Worm (Caenorhabditis elegans) whole organism, young adult: ENCODE data around the gene unc-22.
A peak's percentile ranks its signal among the peaks of the same experiment; 100 is the strongest.

ENCODE experiments used
- B0336.3 ChIP-seq: fragments of 200-800 bp; sonication (Bioruptor generic); IDR thresholded peaks from 2 replicates; pipeline ENCODE4 v1.3.6; 2022; ENCODE audit warnings: missing genetic modification characterization, missing compliant biosample characterization
- C17E4.6 ChIP-seq: fragments of 200-800 bp; sonication (Bioruptor generic); IDR thresholded peaks from 2 replicates; pipeline ENCODE4 v1.3.6; 2022; ENCODE audit warnings: missing genetic modification reagents, missing genetic modification characterization, missing compliant biosample characterization
- F33H1.4 ChIP-seq: fragments of 200-800 bp; sonication (Bioruptor generic); IDR thresholded peaks from 2 replicates; pipeline ENCODE4 v1.3.6; 2022; ENCODE audit warnings: missing genetic modification reagents, missing genetic modification characterization, missing compliant biosample characterization
- F52B5.7 ChIP-seq: sonication (generic microtip); optimal IDR thresholded peaks from 2 replicates; lab custom pipeline; 2016; ENCODE audit warnings: mild to moderate bottlenecking, missing genetic modification characterization, missing compliant biosample characterization
- F55B11.4 ChIP-seq: sonication (generic microtip); optimal IDR thresholded peaks from 2 replicates; lab custom pipeline; 2016; ENCODE audit warnings: missing compliant biosample characterization, missing genetic modification characterization, borderline replicate concordance; ENCODE audit not compliant: insufficient read depth
- Y53G8AR.9 ChIP-seq: fragments of 200-800 bp; sonication (Bioruptor generic); conservative IDR thresholded peaks from 2 replicates; pipeline ENCODE4 v1.3.6; 2022; ENCODE audit warnings: missing genetic modification reagents, missing genetic modification characterization, missing compliant biosample characterization
- Y56A3A.18 ChIP-seq: fragments of 200-800 bp; sonication (Bioruptor generic); IDR thresholded peaks from 2 replicates; pipeline ENCODE4 v1.3.6; 2022; ENCODE audit warnings: missing genetic modification reagents, missing genetic modification characterization, missing compliant biosample characterization
- Y95B8A.8 ChIP-seq: fragments of 200-800 bp; sonication (Bioruptor generic); IDR thresholded peaks from 2 replicates; pipeline ENCODE4 v1.3.6; 2022; ENCODE audit warnings: missing genetic modification reagents, missing genetic modification characterization, missing compliant biosample characterization
- ZK185.1 ChIP-seq: sonication (generic microtip); optimal IDR thresholded peaks from 2 replicates; lab custom pipeline; 2016; ENCODE audit warnings: mild to moderate bottlenecking, missing genetic modification characterization, missing compliant biosample characterization; ENCODE audit not compliant: poor library complexity, severe bottlenecking
- ama-1 ChIP-seq, 3 experiments: fragments of 150-350 bp in 1 of 3; sonication (generic microtip) in 2 of 3; optimal IDR thresholded peaks; 2 replicates each; lab custom pipeline; 2014 to 2018; ENCODE audit warnings: missing biosample characterization in 2 of 3, missing genetic modification characterization in 2 of 3, missing genetic modification reagents in 2 of 3
- atf-7 ChIP-seq: sonication (generic microtip); optimal IDR thresholded peaks from 2 replicates; lab custom pipeline; 2017; ENCODE audit warnings: mild to moderate bottlenecking, missing genetic modification characterization, missing compliant biosample characterization
- bed-1 ChIP-seq: fragments of 200-800 bp; sonication (Bioruptor generic); IDR thresholded peaks from 2 replicates; pipeline ENCODE4 v1.3.6; 2022; ENCODE audit warnings: missing genetic modification reagents, missing genetic modification characterization, missing compliant biosample characterization
- cebp-1 ChIP-seq, 2 experiments: fragments of 200-800 bp in 1 of 2; sonication (Bioruptor generic) in 1 of 2; sonication (generic microtip) in 1 of 2; IDR thresholded peaks in 1 of 2; optimal IDR thresholded peaks in 1 of 2; 2 replicates each; pipeline versions ENCODE4 v1.3.6 to Lab custom; 2017 to 2022; ENCODE audit warnings: missing compliant biosample characterization in 2 of 2, missing genetic modification characterization in 2 of 2, mild to moderate bottlenecking in 1 of 2, missing genetic modification reagents in 1 of 2, moderate library complexity in 1 of 2
- chd-7 ChIP-seq: sonication (generic microtip); optimal IDR thresholded peaks from 2 replicates; lab custom pipeline; 2016; ENCODE audit warnings: mild to moderate bottlenecking, missing genetic modification characterization, moderate library complexity, missing compliant biosample characterization
- dox-1 ChIP-seq: fragments of 200-800 bp; sonication (Bioruptor generic); IDR thresholded peaks from 2 replicates; pipeline ENCODE4 v1.3.6; 2022; ENCODE audit warnings: missing genetic modification reagents, missing genetic modification characterization, missing compliant biosample characterization
- egl-44 ChIP-seq: fragments of 200-800 bp; sonication (Bioruptor generic); IDR thresholded peaks from 2 replicates; pipeline ENCODE4 v1.3.6; 2022; ENCODE audit warnings: missing genetic modification reagents, missing genetic modification characterization, missing compliant biosample characterization
- ekl-4 ChIP-seq: fragments of 200-800 bp; sonication (Bioruptor generic); IDR thresholded peaks from 2 replicates; pipeline ENCODE4 v1.3.6; 2022; ENCODE audit warnings: missing genetic modification reagents, missing genetic modification characterization, missing compliant biosample characterization
- ets-4 ChIP-seq: fragments of 200-800 bp; sonication (Bioruptor generic); optimal IDR thresholded peaks from 2 replicates; lab custom pipeline; 2018; ENCODE audit warnings: mild to moderate bottlenecking, missing genetic modification characterization, missing compliant biosample characterization
- hlh-26 ChIP-seq: fragments of 200-800 bp; sonication (Bioruptor generic); conservative IDR thresholded peaks from 2 replicates; pipeline ENCODE4 v1.3.6; 2022; ENCODE audit warnings: missing genetic modification reagents, missing genetic modification characterization, missing compliant biosample characterization
- hmg-1.2 ChIP-seq: fragments of 200-800 bp; sonication (Bioruptor generic); IDR thresholded peaks from 2 replicates; pipeline ENCODE4 v1.3.6; 2022; ENCODE audit warnings: missing genetic modification reagents, missing genetic modification characterization, missing compliant biosample characterization
- let-607 ChIP-seq, 2 experiments: fragments of 200-800 bp in 1 of 2; sonication (Bioruptor generic) in 1 of 2; sonication (generic microtip) in 1 of 2; optimal IDR thresholded peaks; 2 replicates each; lab custom pipeline; 2016 to 2018; ENCODE audit warnings: mild to moderate bottlenecking in 2 of 2, missing compliant biosample characterization in 2 of 2, missing genetic modification characterization in 2 of 2, moderate library complexity in 2 of 2, missing genotype in 1 of 2
- lin-26 ChIP-seq: fragments of 200-800 bp; sonication (Bioruptor generic); IDR thresholded peaks from 2 replicates; pipeline ENCODE4 v1.3.6; 2022; ENCODE audit warnings: missing genetic modification reagents, missing genetic modification characterization, missing compliant biosample characterization
- lin-35 ChIP-seq, 3 experiments: fragments of 150-350 bp in 2 of 3; sonication (generic microtip) in 1 of 3; optimal IDR thresholded peaks; 2 replicates each; lab custom pipeline; 2014 to 2018; ENCODE audit warnings: missing biosample characterization in 3 of 3, missing genetic modification characterization in 3 of 3, missing genetic modification reagents in 3 of 3
- lin-40 ChIP-seq: sonication (generic microtip); optimal IDR thresholded peaks from 2 replicates; lab custom pipeline; 2016; ENCODE audit warnings: missing genetic modification characterization, mild to moderate bottlenecking, missing compliant biosample characterization, missing genotype, missing genetic modification reagents
- madf-6 ChIP-seq: fragments of 200-800 bp; sonication (Bioruptor generic); IDR thresholded peaks from 2 replicates; pipeline ENCODE4 v1.3.6; 2022; ENCODE audit warnings: missing genetic modification reagents, missing genetic modification characterization, missing compliant biosample characterization
- mel-28 ChIP-seq: sonication (generic microtip); optimal IDR thresholded peaks from 2 replicates; lab custom pipeline; 2016; ENCODE audit warnings: borderline replicate concordance, mild to moderate bottlenecking, missing genetic modification characterization, missing compliant biosample characterization
- mes-4 ChIP-seq: sonication (generic microtip); optimal IDR thresholded peaks from 2 replicates; lab custom pipeline; 2016; ENCODE audit warnings: missing genotype, missing genetic modification characterization, missing compliant biosample characterization
- nfya-1 ChIP-seq: sonication (generic microtip); optimal IDR thresholded peaks from 2 replicates; lab custom pipeline; 2017; ENCODE audit warnings: antibody characterized with exemption, missing compliant biosample characterization, missing genetic modification characterization, borderline replicate concordance; ENCODE audit not compliant: insufficient read depth
- nfyb-1 ChIP-seq: fragments of 200-800 bp; sonication (Bioruptor generic); IDR thresholded peaks from 2 replicates; pipeline ENCODE4 v1.3.6; 2022; ENCODE audit warnings: missing genetic modification reagents, missing genetic modification characterization, missing compliant biosample characterization
- nhr-80 ChIP-seq: sonication (generic microtip); optimal IDR thresholded peaks from 2 replicates; lab custom pipeline; 2016; ENCODE audit warnings: missing genetic modification characterization, missing compliant biosample characterization
- pbrm-1 ChIP-seq: fragments of 200-800 bp; sonication (Bioruptor generic); IDR thresholded peaks from 2 replicates; pipeline ENCODE4 v1.3.6; 2022; ENCODE audit warnings: missing genetic modification reagents, missing genetic modification characterization, missing compliant biosample characterization
- snpc-4 ChIP-seq, 5 experiments: fragments of 150-350 bp in 1 of 5; sonication (generic microtip) in 4 of 5; optimal IDR thresholded peaks; 2 replicates each; lab custom pipeline; 2014 to 2018; ENCODE audit warnings: missing genetic modification characterization in 5 of 5, missing biosample characterization in 3 of 5, antibody characterized with exemption in 2 of 5, mild to moderate bottlenecking in 2 of 5, missing compliant biosample characterization in 2 of 5, missing genotype in 2 of 5, moderate library complexity in 2 of 5, missing genetic modification reagents in 1 of 5
- sptf-2 ChIP-seq: fragments of 200-800 bp; sonication (Bioruptor generic); optimal IDR thresholded peaks from 2 replicates; lab custom pipeline; 2018; ENCODE audit warnings: mild to moderate bottlenecking, missing genetic modification characterization, missing compliant biosample characterization
- tbp1 ChIP-seq: fragments of 200-800 bp; sonication (Bioruptor generic); optimal IDR thresholded peaks from 2 replicates; lab custom pipeline; 2018; ENCODE audit warnings: mild to moderate bottlenecking, missing genetic modification characterization, missing compliant biosample characterization
- zim-3 ChIP-seq: sonication (generic microtip); optimal IDR thresholded peaks from 2 replicates; lab custom pipeline; 2017; ENCODE audit warnings: mild to moderate bottlenecking, missing genetic modification characterization, moderate library complexity, missing compliant biosample characterization
- ztf-18 ChIP-seq: sonication (generic microtip); optimal IDR thresholded peaks from 2 replicates; lab custom pipeline; 2016; ENCODE audit warnings: missing genotype, mild to moderate bottlenecking, missing genetic modification characterization, missing compliant biosample characterization
- ztf-26 ChIP-seq: sonication (generic microtip); optimal IDR thresholded peaks from 2 replicates; lab custom pipeline; 2017; ENCODE audit warnings: missing genetic modification characterization, missing compliant biosample characterization

Gene unc-22

ce11 chrIV:12046524-12047203 is 35.9 kb upstream of the unc-22 start, which contains the start of gene T12G3.2:
Gene T12G3.2, minus strand, starts transcription at chrIV:12046967.
- no peak for TF ChIP-seq cebp-1 (GFP tag; IDR thresholded peaks at IDR 0.05; lab: Robert Waterston, UW)
- peak; percentile 43 for TF ChIP-seq cebp-1 (tag; optimal IDR thresholded peaks at IDR 0.05; lab: Kevin White, UChicago)
- no peak for TF ChIP-seq ztf-26 (tag; lab: Kevin White, UChicago)
- TF ChIP-seq F55B11.4 = no peak
- TF ChIP-seq hmg-1.2 = no peak
- peak; percentile 44 for TF ChIP-seq ets-4 (GFP tag; lab: Kevin White, UChicago)
- no peak for TF ChIP-seq F33H1.4 (GFP tag; lab: Robert Waterston, UW)
- TF ChIP-seq dox-1 = peak; percentile 74
- TF ChIP-seq nhr-80 = peak; percentile 98
- no peak for TF ChIP-seq C17E4.6 (GFP tag; lab: Robert Waterston, UW)
- TF ChIP-seq mel-28 (tag; lab: Kevin White, UChicago) = no peak
- no peak for TF ChIP-seq mes-4 (tag; lab: Kevin White, UChicago)
- TF ChIP-seq tbp1 (GFP tag; lab: Kevin White, UChicago) = peak; percentile 18
- peak; percentile 15 to 52 for TF ChIP-seq let-607 (tag; optimal IDR thresholded peaks at IDR 0.05; lab: Kevin White, UChicago)
- peak; percentile 10 for TF ChIP-seq atf-7

DNA sequence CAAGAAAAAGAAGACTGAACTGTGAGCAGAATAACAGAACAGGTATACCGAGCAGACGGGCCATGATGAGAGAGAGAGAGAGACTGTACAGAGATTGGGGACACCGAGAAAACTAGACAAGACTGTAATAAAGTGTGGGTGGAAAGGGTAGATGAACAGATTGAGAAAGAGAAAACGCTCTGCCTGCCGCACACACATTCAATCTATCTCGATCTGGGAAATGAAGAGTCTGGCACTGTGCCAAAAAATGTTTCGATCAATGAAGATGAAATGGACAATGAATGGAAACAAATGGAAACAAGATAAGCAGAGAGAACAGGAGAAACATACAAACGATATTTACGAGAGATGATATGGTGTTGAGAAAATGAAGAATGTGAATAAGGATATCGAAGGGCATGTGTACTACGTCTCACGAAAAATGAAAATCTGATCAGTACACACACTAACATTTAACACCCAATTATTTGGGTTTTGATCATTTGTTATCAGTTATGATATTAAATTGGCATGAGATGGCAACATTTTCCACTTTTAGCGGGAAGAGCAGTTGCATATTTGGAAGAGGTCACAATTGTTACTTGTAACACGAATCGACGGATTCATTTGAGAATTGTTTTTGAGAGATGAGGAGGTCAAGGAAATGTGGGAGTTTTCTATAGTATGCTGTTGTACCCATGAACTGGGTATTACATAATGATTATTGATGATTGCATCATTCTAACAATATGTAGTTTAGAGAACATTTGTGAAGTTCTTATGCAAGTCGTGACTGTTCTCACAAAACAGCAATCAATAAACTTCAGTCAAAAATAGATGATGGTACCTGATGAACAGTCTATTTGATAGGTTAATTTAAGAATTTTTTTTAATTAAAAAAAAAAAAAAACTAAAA is 34.3 kb upstream of the unc-22 start:
- TF ChIP-seq nhr-80 (peak; percentile 50), bed-1 (no peak)

- TF ChIP-seq nhr-80 (peak; percentile 36), zim-3 (tag; lab: Kevin White, UChicago) (no peak)
Measured at ce11 chrIV:12043054-12043453, 32.2 kb upstream of the unc-22 start.

DNA sequence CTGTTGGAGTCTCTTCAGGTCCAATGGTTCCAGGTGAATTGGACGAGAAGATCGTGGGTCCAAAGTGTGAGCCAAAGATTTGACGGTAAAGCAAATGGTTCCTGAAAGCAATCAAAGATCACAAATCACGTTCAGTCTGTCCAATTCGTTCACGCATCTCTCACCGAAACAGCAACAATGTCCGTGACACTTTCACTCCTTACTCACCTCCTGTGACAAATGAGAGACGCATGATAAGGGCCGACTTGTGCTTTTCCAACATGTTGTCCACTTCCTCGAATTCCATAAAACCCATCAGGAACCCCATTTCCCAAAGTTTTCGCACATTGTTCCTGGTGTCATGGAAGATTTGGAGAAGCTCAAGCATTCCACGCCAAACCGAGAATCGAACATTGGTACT is 29.6 kb upstream of the unc-22 start:
- no peak for TF ChIP-seq hlh-26
- TF ChIP-seq nhr-80 = peak; percentile 76
- no peak for TF ChIP-seq snpc-4 (GFP tag; optimal IDR thresholded peaks at IDR 0.05; lab: Kevin White, UChicago)
- no peak for TF ChIP-seq snpc-4 (tag; optimal IDR thresholded peaks at IDR 0.05; lab: Kevin White, UChicago)
- TF ChIP-seq F52B5.7 (tag; lab: Kevin White, UChicago) = no peak
- TF ChIP-seq chd-7 = no peak
- TF ChIP-seq Y95B8A.8 (GFP tag; lab: Robert Waterston, UW) = no peak

- TF ChIP-seq lin-26 (GFP tag; lab: Robert Waterston, UW) = no peak; the same call in 1 of the 2 replicates
- TF ChIP-seq egl-44 (GFP tag; lab: Robert Waterston, UW) = no peak
- TF ChIP-seq nfya-1 (tag; lab: Kevin White, UChicago) = no peak
- TF ChIP-seq ekl-4 (GFP tag; lab: Robert Waterston, UW) = no peak
- 0 out of 2 replicates have a peak, but pooled peaks have one; percentile 33 for TF ChIP-seq pbrm-1 (GFP tag; lab: Robert Waterston, UW)
- 0 out of 2 replicates have a peak, but pooled peaks have one; percentile 59 for TF ChIP-seq B0336.3
- peak; percentile 49 for TF ChIP-seq ama-1 (optimal IDR thresholded peaks at IDR 0.05; lab: Kevin White, UChicago)
- no peak for TF ChIP-seq ama-1 (GFP tag; optimal IDR thresholded peaks at IDR 0.05; lab: Kevin White, UChicago)
- no peak for TF ChIP-seq lin-35 (GFP tag; optimal IDR thresholded peaks at IDR 0.05; lab: Kevin White, UChicago)
- peak; percentile 50 for TF ChIP-seq lin-40
- TF ChIP-seq Y53G8AR.9 (GFP tag; lab: Robert Waterston, UW) = no peak
- TF ChIP-seq ZK185.1 (tag; lab: Kevin White, UChicago) = peak; percentile 35
- TF ChIP-seq sptf-2 = no peak
- peak; percentile 55; the same call in 1 of the 2 replicates for TF ChIP-seq Y56A3A.18
- peak; percentile 77; the same call in 1 of the 2 replicates for TF ChIP-seq nfyb-1 (GFP tag; lab: Robert Waterston, UW)
- no peak for TF ChIP-seq ztf-18 (tag; lab: Kevin White, UChicago)
- no peak for TF ChIP-seq madf-6 (GFP tag; lab: Robert Waterston, UW)
- TF ChIP-seq ets-4 (GFP tag; lab: Kevin White, UChicago) = no peak
Measured at ce11 chrIV:12036924-12037323, 26.1 kb upstream of the unc-22 start.
